Fruit fly (Drosophila melanogaster) whole organism, prepupa: ENCODE measurements around the gene CG14411.

ENCODE experiments used
- CG10631 ChIP-seq: fragments of 200-800 bp; sonication (Bioruptor generic); optimal IDR thresholded peaks from 2 replicates; lab custom pipeline; 2016; ENCODE audit warnings: missing biosample characterization, missing genetic modification characterization
- CG11294 ChIP-seq: fragments of 200-800 bp; sonication (Bioruptor generic); IDR thresholded peaks from 2 replicates; pipeline ENCODE4 v1.3.6; 2022; ENCODE audit warnings: missing biosample characterization, missing genetic modification characterization
- CG11902 ChIP-seq: fragments of 200-800 bp; sonication (Bioruptor generic); optimal IDR thresholded peaks from 3 replicates; lab custom pipeline; 2016; ENCODE audit warnings: missing biosample characterization, missing genetic modification characterization
- CG16779 ChIP-seq: fragments of 200-800 bp; sonication (Bioruptor generic); optimal IDR thresholded peaks from 3 replicates; lab custom pipeline; 2017; ENCODE audit warnings: missing biosample characterization, mild to moderate bottlenecking, missing genetic modification characterization
- CG4318 ChIP-seq: fragments of 200-800 bp; sonication (Bioruptor generic); optimal IDR thresholded peaks from 3 replicates; lab custom pipeline; 2017; ENCODE audit warnings: missing biosample characterization, mild to moderate bottlenecking, missing genetic modification characterization
- CG6163 ChIP-seq: fragments of 200-800 bp; sonication (Bioruptor generic); IDR thresholded peaks from 3 replicates; pipeline ENCODE4 v1.3.6; 2022; ENCODE audit warnings: missing biosample characterization, missing genetic modification characterization
- CG6276 ChIP-seq: fragments of 200-800 bp; sonication (Bioruptor generic); optimal IDR thresholded peaks from 2 replicates; lab custom pipeline; 2017; ENCODE audit warnings: missing biosample characterization, mild to moderate bottlenecking, missing genetic modification characterization
- CG6792 ChIP-seq: fragments of 200-800 bp; sonication (Bioruptor generic); optimal IDR thresholded peaks from 3 replicates; lab custom pipeline; 2016; ENCODE audit warnings: missing biosample characterization, missing genetic modification characterization
- CG6808 ChIP-seq: fragments of 200-800 bp; sonication (Bioruptor generic); optimal IDR thresholded peaks from 3 replicates; lab custom pipeline; 2017; ENCODE audit warnings: missing biosample characterization, missing genetic modification characterization, mild to moderate bottlenecking, moderate library complexity, missing genetic modification reagents
- CG6854 ChIP-seq: fragments of 200-800 bp; sonication (Bioruptor generic); optimal IDR thresholded peaks from 2 replicates; lab custom pipeline; 2017; ENCODE audit warnings: missing biosample characterization, mild to moderate bottlenecking, missing genetic modification characterization
- CG7368 ChIP-seq: fragments of 200-800 bp; sonication (Bioruptor generic); optimal IDR thresholded peaks from 3 replicates; lab custom pipeline; 2016; ENCODE audit warnings: missing biosample characterization, missing genetic modification characterization
- CG8119 ChIP-seq: fragments of 200-800 bp; sonication (Bioruptor generic); IDR thresholded peaks from 3 replicates; pipeline ENCODE4 v1.3.6; 2022; ENCODE audit warnings: missing biosample characterization, missing genetic modification characterization
- CG8319 ChIP-seq: fragments of 200-800 bp; sonication (Bioruptor generic); optimal IDR thresholded peaks from 3 replicates; lab custom pipeline; 2016; ENCODE audit warnings: missing biosample characterization, missing genetic modification characterization
- CG9139 ChIP-seq: fragments of 200-800 bp; sonication (Bioruptor generic); optimal IDR thresholded peaks from 3 replicates; lab custom pipeline; 2017; ENCODE audit warnings: missing biosample characterization, mild to moderate bottlenecking, missing genetic modification characterization
- Eip75B ChIP-seq: fragments of 200-800 bp; sonication (Bioruptor generic); optimal IDR thresholded peaks from 3 replicates; lab custom pipeline; 2016; ENCODE audit warnings: missing biosample characterization, missing genetic modification characterization
- Eip78C ChIP-seq: fragments of 200-800 bp; sonication (Bioruptor generic); peaks from one replicate; lab custom pipeline; 2016; ENCODE audit warnings: missing biosample characterization, missing genetic modification characterization
- Eip93F ChIP-seq: fragments of 200-800 bp; sonication (Bioruptor generic); optimal IDR thresholded peaks from 2 replicates; lab custom pipeline; 2016; ENCODE audit warnings: missing biosample characterization, mild to moderate bottlenecking, missing genetic modification characterization
- Ets21C ChIP-seq: fragments of 200-800 bp; sonication (Bioruptor generic); optimal IDR thresholded peaks from 3 replicates; lab custom pipeline; 2016; ENCODE audit warnings: missing biosample characterization, missing genetic modification characterization
- Ets96B ChIP-seq: fragments of 200-800 bp; optimal IDR thresholded peaks from 2 replicates; lab custom pipeline; 2019; ENCODE audit warnings: missing biosample characterization, mild to moderate bottlenecking, missing genetic modification characterization, moderate library complexity
- Gug ChIP-seq: fragments of 200-800 bp; sonication (Bioruptor generic); IDR thresholded peaks from 2 replicates; pipeline ENCODE4 v1.3.6; 2022; ENCODE audit warnings: missing biosample characterization, missing genetic modification characterization
- Hr38 ChIP-seq: sonication (Bioruptor generic); optimal IDR thresholded peaks from 2 replicates; lab custom pipeline; 2016; ENCODE audit warnings: missing biosample characterization, missing genetic modification characterization
- Hr39 ChIP-seq: fragments of 200-800 bp; sonication (Bioruptor generic); optimal IDR thresholded peaks from 2 replicates; lab custom pipeline; 2016; ENCODE audit warnings: missing biosample characterization, missing genetic modification characterization
- Lpt ChIP-seq: fragments of 200-800 bp; sonication (Bioruptor generic); optimal IDR thresholded peaks from 3 replicates; lab custom pipeline; 2016; ENCODE audit warnings: missing biosample characterization, missing genetic modification characterization
- Met ChIP-seq: fragments of 200-800 bp; sonication (Bioruptor generic); optimal IDR thresholded peaks from 3 replicates; lab custom pipeline; 2016; ENCODE audit warnings: missing biosample characterization, missing genetic modification characterization
- OdsH ChIP-seq: fragments of 200-800 bp; sonication (Bioruptor generic); optimal IDR thresholded peaks from 3 replicates; lab custom pipeline; 2016; ENCODE audit warnings: missing biosample characterization, missing genetic modification characterization
- Smox ChIP-seq: fragments of 200-800 bp; sonication (Bioruptor generic); optimal IDR thresholded peaks from 3 replicates; lab custom pipeline; 2016; ENCODE audit warnings: missing biosample characterization, missing genetic modification characterization
- Sox14 ChIP-seq: fragments of 200-800 bp; sonication (Bioruptor generic); optimal IDR thresholded peaks from 3 replicates; lab custom pipeline; 2016; ENCODE audit warnings: missing biosample characterization, missing genetic modification characterization
- Sox15 ChIP-seq: fragments of 200-800 bp; sonication (Bioruptor generic); optimal IDR thresholded peaks from 3 replicates; lab custom pipeline; 2016; ENCODE audit warnings: missing biosample characterization, missing genetic modification characterization
- achi ChIP-seq: fragments of 200-800 bp; sonication (Bioruptor generic); optimal IDR thresholded peaks from 3 replicates; lab custom pipeline; 2016; ENCODE audit warnings: missing biosample characterization, missing genetic modification characterization
- acj6 ChIP-seq: fragments of 200-800 bp; sonication (Bioruptor generic); optimal IDR thresholded peaks from 3 replicates; lab custom pipeline; 2016; ENCODE audit warnings: missing biosample characterization, missing genetic modification characterization
- cyc ChIP-seq: fragments of 200-800 bp; sonication (Bioruptor generic); optimal IDR thresholded peaks from 3 replicates; lab custom pipeline; 2016; ENCODE audit warnings: missing biosample characterization, missing genetic modification characterization
- esn ChIP-seq: fragments of 200-800 bp; sonication (Bioruptor generic); optimal IDR thresholded peaks from 2 replicates; lab custom pipeline; 2016; ENCODE audit warnings: missing biosample characterization, mild to moderate bottlenecking, missing genetic modification characterization, moderate library complexity
- fd59A ChIP-seq: fragments of 200-800 bp; sonication (Bioruptor generic); optimal IDR thresholded peaks from 2 replicates; lab custom pipeline; 2017; ENCODE audit warnings: missing biosample characterization, mild to moderate bottlenecking, missing genetic modification characterization, missing genetic modification reagents
- fd85E ChIP-seq: fragments of 200-800 bp; sonication (Bioruptor generic); optimal IDR thresholded peaks from 3 replicates; lab custom pipeline; 2016; ENCODE audit warnings: missing biosample characterization, missing genetic modification characterization
- fkh ChIP-seq: fragments of 200-800 bp; sonication (Bioruptor generic); optimal IDR thresholded peaks from 3 replicates; lab custom pipeline; 2017; ENCODE audit warnings: missing biosample characterization, mild to moderate bottlenecking, missing genetic modification characterization, moderate library complexity
- pdm3 ChIP-seq: fragments of 200-800 bp; sonication (Bioruptor generic); optimal IDR thresholded peaks from 3 replicates; lab custom pipeline; 2016; ENCODE audit warnings: missing biosample characterization, missing genetic modification characterization
- salr ChIP-seq, 2 experiments: fragments of 200-800 bp; sonication (Bioruptor generic); optimal IDR thresholded peaks; 3 replicates each; lab custom pipeline; 2016 to 2018; ENCODE audit warnings: missing biosample characterization in 2 of 2, missing genetic modification characterization in 2 of 2, mild to moderate bottlenecking in 1 of 2
- svp ChIP-seq: fragments of 200-800 bp; sonication (Bioruptor generic); peaks from one replicate; lab custom pipeline; 2016; ENCODE audit warnings: missing biosample characterization, missing genetic modification characterization
- vri ChIP-seq: fragments of 200-800 bp; sonication (Bioruptor generic); optimal IDR thresholded peaks from 3 replicates; lab custom pipeline; 2016; ENCODE audit warnings: missing biosample characterization, mild to moderate bottlenecking, missing genetic modification characterization

Gene CG14411

dm6 chrX:14840417-14840872 lies 8.0 kb downstream of the CG14411 start (continued):
- TF ChIP-seq CG10631 (peak; percentile 49), CG6792 (GFP tag; lab: Kevin White, UChicago) (peak; percentile 26), CG6854 (no peak), Ets21C (GFP tag; lab: Kevin White, UChicago) (no peak), fd85E (GFP tag; lab: Kevin White, UChicago) (no peak), OdsH (peak; percentile 42), CG8119 (GFP tag; lab: Robert Waterston, UW) (no peak; the same call in 1 of the 3 replicates), Gug (no peak), fkh (GFP tag; lab: Kevin White, UChicago) (peak; percentile 52), Eip78C (GFP tag; lab: Kevin White, UChicago) (peak; percentile 90), Hr39 (no peak), salr (GFP tag; optimal IDR thresholded peaks at IDR 0.05; lab: Kevin White, UChicago) (peak in 1 of 2 experiments; percentile 29), CG6276 (GFP tag; lab: Kevin White, UChicago) (peak; percentile 36), CG6163 (GFP tag; lab: Robert Waterston, UW) (peak; percentile 56; the same call in 2 of the 3 replicates), Met (GFP tag; lab: Kevin White, UChicago) (peak; percentile 5), vri (GFP tag; lab: Kevin White, UChicago) (no peak), Sox14 (GFP tag; lab: Kevin White, UChicago) (no peak), Ets96B (peak; percentile 48), CG16779 (tag; lab: Kevin White, UChicago) (peak; percentile 43), CG7368 (GFP tag; lab: Kevin White, UChicago) (no peak), Sox15 (GFP tag; lab: Kevin White, UChicago) (no peak), CG8319 (GFP tag; lab: Kevin White, UChicago) (no peak), Smox (GFP tag; lab: Kevin White, UChicago) (no peak), Hr38 (GFP tag; lab: Kevin White, UChicago) (no peak), CG4318 (GFP tag; lab: Kevin White, UChicago) (peak; percentile 20), esn (GFP tag; lab: Kevin White, UChicago) (peak; percentile 31), CG11902 (GFP tag; lab: Kevin White, UChicago) (no peak), Eip75B (GFP tag; lab: Kevin White, UChicago) (peak; percentile 52), CG6808 (GFP tag; lab: Kevin White, UChicago) (peak; percentile 70), cyc (GFP tag; lab: Kevin White, UChicago) (no peak), fd59A (GFP tag; lab: Kevin White, UChicago) (no peak), Lpt (peak; percentile 15), Eip93F (GFP tag; lab: Kevin White, UChicago) (no peak), acj6 (GFP tag; lab: Kevin White, UChicago) (peak; percentile 36), CG9139 (peak; percentile 42), pdm3 (GFP tag; lab: Kevin White, UChicago) (peak; percentile 28)

- TF ChIP-seq achi (GFP tag; lab: Kevin White, UChicago) = no peak
- peak; percentile 30 for TF ChIP-seq svp (GFP tag; lab: Kevin White, UChicago)
- no peak for TF ChIP-seq CG6792 (GFP tag; lab: Kevin White, UChicago)
- no peak for TF ChIP-seq CG11294 (GFP tag; lab: Robert Waterston, UW)
Observed at dm6 chrX:14841893-14842505, 9.6 kb downstream of the CG14411 start.

dm6 chrX:14844657-14845056 lies 12.2 kb downstream of the CG14411 start, which contains the start of gene CG12539:
TSS of gene CG12539 (minus strand) at chrX:14844757.
- TF ChIP-seq CG11294 (GFP tag; lab: Robert Waterston, UW) = no peak
- TF ChIP-seq CG10631 = no peak
- TF ChIP-seq, all 60 proteins: peak for 0
